Fruit fly (Drosophila melanogaster): ENCODE results near the gene CG14983.

The CG14983 gene

DNA sequence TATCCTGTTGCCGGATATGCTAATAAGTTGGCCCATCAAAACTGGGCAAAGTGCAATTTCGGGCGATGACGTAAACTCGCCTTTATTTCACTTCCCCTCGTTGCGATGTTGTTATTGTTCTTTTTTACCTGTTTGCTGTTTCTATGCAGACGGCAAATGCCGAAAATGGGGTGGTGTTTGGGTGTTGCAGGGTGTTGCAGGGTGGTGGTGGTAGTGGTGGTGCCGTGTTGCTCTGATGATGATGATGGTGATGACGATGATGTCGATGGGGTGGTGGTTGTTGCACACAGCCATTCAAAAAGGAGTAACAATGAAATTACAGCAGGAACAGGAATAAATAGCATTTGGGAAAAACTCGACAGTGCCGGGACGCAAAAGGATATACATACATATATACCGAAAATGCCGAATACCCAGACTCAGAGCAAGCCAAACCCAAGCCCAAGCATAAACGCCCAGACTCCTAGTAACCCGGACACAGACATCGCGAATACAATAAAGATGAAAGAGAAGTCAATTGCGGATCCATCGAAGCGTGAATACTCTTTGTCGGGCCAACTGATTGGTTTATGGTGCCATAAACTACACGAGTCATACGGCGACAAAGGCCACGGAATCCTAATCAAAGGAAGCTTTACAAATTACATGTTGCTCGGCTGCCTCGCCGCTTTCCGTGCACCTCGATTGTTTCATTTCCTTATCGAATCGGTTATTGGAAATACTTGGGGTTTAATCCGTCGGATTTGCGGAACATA, 29.8 kb upstream of the CG14983 start (continued):
- TF ChIP-seq klu (GFP tag; IDR thresholded peaks at IDR 0.05), result no peak
- no peak for TF ChIP-seq usp (GFP tag; optimal IDR thresholded peaks at IDR 0.05)
- no peak for TF ChIP-seq Hmx (GFP tag; optimal IDR thresholded peaks at IDR 0.05)
- no peak for TF ChIP-seq CG11696 (GFP tag; IDR thresholded peaks at IDR 0.05)
- no peak for TF ChIP-seq Doc3 (GFP tag; IDR thresholded peaks at IDR 0.05; ENCODE audit: partially characterized antibody)
- TF ChIP-seq CG15479 (GFP tag; optimal IDR thresholded peaks at IDR 0.05), result peak; percentile 41
- TF ChIP-seq tgo (GFP tag; IDR thresholded peaks at IDR 0.05), result no peak
- TF ChIP-seq CG31365 (tag; optimal IDR thresholded peaks at IDR 0.05), result no peak
- no peak for TF ChIP-seq CG6683 (GFP tag; optimal IDR thresholded peaks at IDR 0.05)
- TF ChIP-seq BEAF-32 (GFP tag; optimal IDR thresholded peaks at IDR 0.05), result no peak
- no peak for TF ChIP-seq Dp (GFP tag; optimal IDR thresholded peaks at IDR 0.05)
- no peak for TF ChIP-seq Mes4 (GFP tag; optimal IDR thresholded peaks at IDR 0.05)
- TF ChIP-seq CG30020 (tag; optimal IDR thresholded peaks at IDR 0.05), result no peak
- TF ChIP-seq pum (GFP tag; optimal IDR thresholded peaks at IDR 0.05), result no peak
- TF ChIP-seq hth (optimal IDR thresholded peaks at IDR 0.05), result no peak
- TF ChIP-seq CTCF (GFP tag; optimal IDR thresholded peaks at IDR 0.05), result no peak
- TF ChIP-seq cg (GFP tag; optimal IDR thresholded peaks at IDR 0.05), result no peak
- no peak for TF ChIP-seq CG7556 (GFP tag; optimal IDR thresholded peaks at IDR 0.05)
- TF ChIP-seq lilli (GFP tag; optimal IDR thresholded peaks at IDR 0.05), result no peak
- no peak for TF ChIP-seq CG8089 (GFP tag; optimal IDR thresholded peaks at IDR 0.05)
- TF ChIP-seq CG43689 (GFP tag; IDR thresholded peaks at IDR 0.05), result no peak
- no peak for TF ChIP-seq NfI (GFP tag; optimal IDR thresholded peaks at IDR 0.05)

DNA sequence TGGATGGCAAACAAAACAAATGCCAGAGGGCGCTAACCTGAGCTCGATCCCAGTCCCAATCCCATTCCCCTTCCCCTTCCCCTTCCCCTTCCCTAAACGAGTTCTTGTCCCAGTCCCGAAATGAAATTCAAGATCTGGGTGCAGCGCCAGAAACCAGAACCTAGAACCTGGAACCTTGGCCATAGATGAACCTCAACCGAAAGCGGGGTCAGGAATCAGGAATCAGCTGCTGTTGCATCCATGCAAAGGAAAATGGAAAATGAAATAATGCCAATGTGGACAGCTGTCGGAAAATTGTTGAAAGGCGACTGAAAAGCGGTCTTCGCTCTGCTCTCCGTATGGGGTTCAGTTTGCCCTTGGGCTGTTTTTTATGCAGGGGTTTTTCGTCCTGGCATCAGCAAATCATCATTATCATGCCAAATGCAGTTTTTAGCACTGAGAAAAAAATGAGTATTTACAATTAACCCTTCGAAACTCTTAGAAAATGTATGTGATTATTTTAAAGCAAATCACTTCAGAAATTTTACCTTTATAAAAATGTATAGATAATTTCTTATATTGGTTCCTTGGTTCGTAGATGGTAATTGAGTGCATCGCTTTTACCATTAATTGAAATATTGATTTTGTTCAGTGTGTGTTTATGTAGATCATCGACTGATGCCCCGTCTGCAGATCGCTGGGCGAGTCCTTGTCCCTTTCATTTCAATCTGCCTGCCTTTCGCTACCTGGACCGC, 28.7 kb upstream of the CG14983 start:
- no peak for TF ChIP-seq crc (GFP tag; optimal IDR thresholded peaks at IDR 0.05)
- no peak for TF ChIP-seq vfl (GFP tag; optimal IDR thresholded peaks at IDR 0.05)
- no peak for TF ChIP-seq ase (GFP tag; IDR thresholded peaks at IDR 0.05)
- no peak for TF ChIP-seq tgo (GFP tag; IDR thresholded peaks at IDR 0.05)
- TF ChIP-seq Oli (tag; optimal IDR thresholded peaks at IDR 0.05), result peak; percentile 20
- no peak for TF ChIP-seq ab (GFP tag; optimal IDR thresholded peaks at IDR 0.05)
- TF ChIP-seq CG17829 (tag; optimal IDR thresholded peaks at IDR 0.05), result peak; percentile 62
- no peak for TF ChIP-seq CG12104 (GFP tag; optimal IDR thresholded peaks at IDR 0.05)
- no peak; the same call in 1 of the 2 replicates for TF ChIP-seq vvl (GFP tag; IDR thresholded peaks at IDR 0.05)
- no peak for TF ChIP-seq CG11093 (GFP tag; IDR thresholded peaks at IDR 0.05)
- peak; percentile 78 for TF ChIP-seq CG18262 (tag; optimal IDR thresholded peaks at IDR 0.05)
- no peak for TF ChIP-seq CG18764 (GFP tag; optimal IDR thresholded peaks at IDR 0.05)
- no peak for TF ChIP-seq ro (GFP tag; IDR thresholded peaks at IDR 0.05)
- no peak for TF ChIP-seq CG4328 (GFP tag; optimal IDR thresholded peaks at IDR 0.05)
- no peak for TF ChIP-seq CG14965 (GFP tag; optimal IDR thresholded peaks at IDR 0.05; ENCODE audit: borderline replicate concordance)
- TF ChIP-seq wek (GFP tag; optimal IDR thresholded peaks at IDR 0.05), result no peak
- TF ChIP-seq mam (GFP tag; optimal IDR thresholded peaks at IDR 0.05), result no peak
- no peak for TF ChIP-seq amos (GFP tag; IDR thresholded peaks at IDR 0.05; ENCODE audit: partially characterized antibody)
- TF ChIP-seq cato (GFP tag; optimal IDR thresholded peaks at IDR 0.05; ENCODE audit: borderline replicate concordance), result no peak
- TF ChIP-seq kni (GFP tag; optimal IDR thresholded peaks at IDR 0.05), result peak; percentile 9
- TF ChIP-seq CG8478 (optimal IDR thresholded peaks at IDR 0.05), result no peak
- TF ChIP-seq CG12071 (GFP tag; optimal IDR thresholded peaks at IDR 0.05), result no peak
- TF ChIP-seq fd96Cb (tag; optimal IDR thresholded peaks at IDR 0.05), result peak; percentile 36
- TF ChIP-seq Jarid2 (GFP tag; optimal IDR thresholded peaks at IDR 0.05), result no peak
- TF ChIP-seq CG13775 (GFP tag; optimal IDR thresholded peaks at IDR 0.05), result peak; percentile 27
- peak; percentile 76 for TF ChIP-seq CG10979 (tag; optimal IDR thresholded peaks at IDR 0.05)
- TF ChIP-seq HLH4C (GFP tag; IDR thresholded peaks at IDR 0.05; ENCODE audit: partially characterized antibody), result no peak
- no peak for TF ChIP-seq slp2 (GFP tag; optimal IDR thresholded peaks at IDR 0.05)
- no peak for TF ChIP-seq Hr39 (optimal IDR thresholded peaks at IDR 0.05)
